Fruit fly (Drosophila melanogaster): ENCODE data around the gene Saf6.
A peak's percentile ranks its signal among the peaks of the same experiment; 100 is the strongest.

Saf6 gene

DNA sequence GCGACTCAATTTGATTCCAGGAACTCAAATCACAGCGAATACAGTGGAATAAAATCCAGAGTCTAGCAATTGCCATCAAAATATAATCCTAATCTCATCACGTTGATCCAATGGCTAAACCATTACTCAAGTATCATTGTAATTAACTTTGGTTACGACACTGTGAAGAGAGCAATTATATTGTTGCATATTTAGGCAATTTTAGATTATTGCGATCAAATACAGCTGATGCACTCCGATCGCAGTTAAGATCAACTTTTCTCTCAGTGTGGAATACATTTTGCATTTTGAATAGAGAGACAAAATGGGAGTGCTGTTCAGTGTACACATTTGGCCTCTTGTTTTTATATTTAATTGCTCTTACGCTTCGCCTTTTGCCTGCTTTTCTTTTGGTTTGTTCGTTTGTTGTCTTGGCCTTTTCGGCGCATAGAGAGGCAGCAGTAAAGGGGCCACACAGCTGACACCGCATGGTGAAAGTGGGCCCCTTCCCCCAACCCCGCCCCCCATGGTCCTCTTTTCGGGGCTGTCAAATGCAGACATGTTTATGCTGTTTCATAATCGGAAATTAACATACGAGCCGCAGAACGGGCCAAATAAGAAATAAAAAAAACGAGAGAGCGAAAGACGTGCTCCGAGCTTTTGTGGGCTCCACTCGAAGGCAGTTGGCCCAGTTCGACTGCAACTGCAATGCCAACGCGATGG, 30.6 kb upstream of the Saf6 start (continued):
- TF ChIP-seq lilli (GFP tag; optimal IDR thresholded peaks at IDR 0.05) (peak; percentile 49), CG30020 (tag; optimal IDR thresholded peaks at IDR 0.05) (no peak), sug (tag; optimal IDR thresholded peaks at IDR 0.05) (no peak), schlank (tag; optimal IDR thresholded peaks at IDR 0.05) (no peak), lab (GFP tag; optimal IDR thresholded peaks at IDR 0.05) (peak; percentile 58), CG16863 (GFP tag; optimal IDR thresholded peaks at IDR 0.05) (peak; percentile 30), Eip74EF (GFP tag; optimal IDR thresholded peaks at IDR 0.05) (peak in 1 of 2 experiments; percentile 87), Atf3 (GFP tag; optimal IDR thresholded peaks at IDR 0.05) (no peak), ken (GFP tag; IDR thresholded peaks at IDR 0.05) (0 out of 3 replicates have a peak, but pooled peaks have one; percentile 21), Bgb (GFP tag; IDR thresholded peaks at IDR 0.05; ENCODE audit: partially characterized antibody) (no peak), NC2α (GFP tag; optimal IDR thresholded peaks at IDR 0.05) (no peak), zen2 (GFP tag; IDR thresholded peaks at IDR 0.05; ENCODE audit: partially characterized antibody) (no peak), emc (GFP tag; optimal IDR thresholded peaks at IDR 0.05) (no peak), Elba2 (GFP tag; optimal IDR thresholded peaks at IDR 0.05) (no peak), ap (GFP tag; IDR thresholded peaks at IDR 0.05) (peak; percentile 34), bigmax (GFP tag; optimal IDR thresholded peaks at IDR 0.05) (no peak), CG1832 (GFP tag; optimal IDR thresholded peaks at IDR 0.05) (no peak), H2.0 (GFP tag; IDR thresholded peaks at IDR 0.05) (peak; percentile 51), h (optimal IDR thresholded peaks at IDR 0.05) (no peak), bsh (GFP tag; optimal IDR thresholded peaks at IDR 0.05) (peak in 1 of 2 experiments; percentile 73), CG12769 (tag; optimal IDR thresholded peaks at IDR 0.05) (peak; percentile 69), Gsc (GFP tag; IDR thresholded peaks at IDR 0.05) (no peak), CG2202 (tag; optimal IDR thresholded peaks at IDR 0.05) (no peak), CG2129 (GFP tag; IDR thresholded peaks at IDR 0.05; ENCODE audit: partially characterized antibody) (no peak), CG14441 (GFP tag; IDR thresholded peaks at IDR 0.05) (peak; percentile 58; the same call in 1 of the 2 replicates), CG2712 (tag; optimal IDR thresholded peaks at IDR 0.05) (peak; percentile 62), hkb (optimal IDR thresholded peaks at IDR 0.05) (no peak), hkb (GFP tag; IDR thresholded peaks at IDR 0.05) (peak; percentile 31; the same call in 1 of the 2 replicates), CG4617 (GFP tag; optimal IDR thresholded peaks at IDR 0.05; ENCODE audit: borderline replicate concordance) (no peak), CG1792 (GFP tag; optimal IDR thresholded peaks at IDR 0.05) (peak; percentile 30), Ets97D (GFP tag; optimal IDR thresholded peaks at IDR 0.05) (no peak), br (optimal IDR thresholded peaks at IDR 0.05) (no peak), Doc2 (GFP tag; IDR thresholded peaks at IDR 0.05) (no peak), E2f1 (GFP tag; IDR thresholded peaks at IDR 0.05) (0 out of 2 replicates have a peak, but pooled peaks have one; percentile 23), CG17361 (GFP tag; IDR thresholded peaks at IDR 0.05) (peak; percentile 77; the same call in 2 of the 3 replicates), yki (optimal IDR thresholded peaks at IDR 0.05) (no peak), CG18476 (GFP tag; optimal IDR thresholded peaks at IDR 0.05) (peak; percentile 38), CG7372 (GFP tag; IDR thresholded peaks at IDR 0.05) (no peak), Optix (GFP tag; IDR thresholded peaks at IDR 0.05) (peak; percentile 54; the same call in 1 of the 3 replicates), CG2116 (GFP tag; optimal IDR thresholded peaks at IDR 0.05) (peak; percentile 23), CG32772 (GFP tag; IDR thresholded peaks at IDR 0.05) (peak; percentile 19; the same call in 1 of the 2 replicates), wdn (GFP tag; IDR thresholded peaks at IDR 0.05) (no peak), Fer2 (tag; optimal IDR thresholded peaks at IDR 0.05) (no peak), CG7556 (GFP tag; optimal IDR thresholded peaks at IDR 0.05) (peak; percentile 62), corto (GFP tag; optimal IDR thresholded peaks at IDR 0.05) (peak; percentile 8), kni (GFP tag; optimal IDR thresholded peaks at IDR 0.05) (peak; percentile 88), CG10267 (tag; optimal IDR thresholded peaks at IDR 0.05) (peak; percentile 42), CG14965 (GFP tag; optimal IDR thresholded peaks at IDR 0.05; ENCODE audit: borderline replicate concordance) (no peak), Deaf1 (tag; optimal IDR thresholded peaks at IDR 0.05) (peak; percentile 27), cwo (GFP tag; optimal IDR thresholded peaks at IDR 0.05) (no peak)
